Fruit fly (Drosophila melanogaster) whole organism, pupa: ENCODE results near the gene ND-51.
A peak's percentile ranks its signal among the peaks of the same experiment; 100 is the strongest.

Experiments used
- CG12605 ChIP-seq: fragments of 200-800 bp; sonication (Bioruptor generic); IDR thresholded peaks from 2 replicates; pipeline ENCODE4 v1.3.6; 2022; ENCODE audit warnings: missing biosample characterization, missing genetic modification characterization
- CG13204 ChIP-seq: fragments of 200-800 bp; sonication (Bioruptor generic); optimal IDR thresholded peaks from 2 replicates; lab custom pipeline; 2018; ENCODE audit warnings: missing biosample characterization, mild to moderate bottlenecking, missing genetic modification characterization, moderate library complexity
- CG14655 ChIP-seq: fragments of 200-800 bp; sonication (Bioruptor generic); optimal IDR thresholded peaks from 3 replicates; lab custom pipeline; 2017; ENCODE audit warnings: mild to moderate bottlenecking, missing biosample characterization, missing genetic modification reagents, missing genetic modification characterization
- CG4496 ChIP-seq: fragments of 200-800 bp; sonication (Bioruptor generic); IDR thresholded peaks from 3 replicates; pipeline ENCODE4 v1.3.6; 2022; ENCODE audit warnings: missing biosample characterization, missing genetic modification characterization
- CG8159 ChIP-seq: fragments of 200-800 bp; sonication (Bioruptor generic); optimal IDR thresholded peaks from 3 replicates; lab custom pipeline; 2018; ENCODE audit warnings: missing biosample characterization, mild to moderate bottlenecking, missing genetic modification characterization, moderate library complexity
- CG8301 ChIP-seq: fragments of 200-800 bp; sonication (Bioruptor generic); optimal IDR thresholded peaks from 2 replicates; lab custom pipeline; 2018; ENCODE audit warnings: missing biosample characterization, mild to moderate bottlenecking, missing genetic modification characterization
- CG9948 ChIP-seq: fragments of 200-800 bp; sonication (Bioruptor generic); optimal IDR thresholded peaks from 2 replicates; lab custom pipeline; 2018; ENCODE audit warnings: missing biosample characterization, mild to moderate bottlenecking, missing genetic modification characterization, moderate library complexity
- D1 ChIP-seq: fragments of 200-800 bp; sonication (Bioruptor generic); optimal IDR thresholded peaks from 2 replicates; lab custom pipeline; 2018; ENCODE audit warnings: missing biosample characterization, mild to moderate bottlenecking, missing genetic modification characterization, moderate library complexity
- EcR ChIP-seq: fragments of 200-800 bp; sonication (Bioruptor generic); optimal IDR thresholded peaks from 3 replicates; lab custom pipeline; 2019; ENCODE audit warnings: missing biosample characterization, missing genetic modification characterization, mild to moderate bottlenecking, moderate library complexity, missing genetic modification reagents
- Ets98B ChIP-seq: fragments of 200-800 bp; sonication (Bioruptor generic); IDR thresholded peaks from 2 replicates; pipeline ENCODE4 v1.3.6; 2022; ENCODE audit warnings: missing biosample characterization, missing genetic modification characterization
- Snoo ChIP-seq: fragments of 200-800 bp; sonication (Bioruptor generic); optimal IDR thresholded peaks from 3 replicates; lab custom pipeline; 2017; ENCODE audit warnings: missing biosample characterization, mild to moderate bottlenecking, missing genetic modification characterization, inconsistent platforms
- gl ChIP-seq: fragments of 200-800 bp; sonication (Bioruptor generic); optimal IDR thresholded peaks from 2 replicates; lab custom pipeline; 2018; ENCODE audit warnings: missing biosample characterization, mild to moderate bottlenecking, missing genetic modification characterization
- rn ChIP-seq: fragments of 200-800 bp; sonication (Bioruptor generic); IDR thresholded peaks from 2 replicates; pipeline ENCODE4 v1.3.6; 2022; ENCODE audit warnings: missing biosample characterization, missing genetic modification characterization

- TF ChIP-seq EcR, result no peak
- TF ChIP-seq CG4496 (GFP tag; lab: Robert Waterston, UW), result no peak
- no peak for TF ChIP-seq gl
- TF ChIP-seq Snoo (tag; lab: Kevin White, UChicago), result no peak
- TF ChIP-seq CG13204 (GFP tag; lab: Kevin White, UChicago), result no peak
- no peak for TF ChIP-seq D1 (tag; lab: Kevin White, UChicago)
- no peak for TF ChIP-seq CG14655 (GFP tag; lab: Kevin White, UChicago)
- no peak for TF ChIP-seq CG8159 (tag; lab: Kevin White, UChicago)
- peak; percentile 40; the same call in 1 of the 2 replicates for TF ChIP-seq CG12605 (GFP tag; lab: Robert Waterston, UW)
- no peak for TF ChIP-seq CG9948 (tag; lab: Kevin White, UChicago)
- TF ChIP-seq Ets98B (GFP tag; lab: Robert Waterston, UW), result no peak
- TF ChIP-seq CG8301, result no peak
- TF ChIP-seq rn (GFP tag; lab: Robert Waterston, UW), result no peak
These were observed 28.2 kb downstream of the ND-51 start, which contains the start of gene CG9109 for dm6 chr2L:6034344-6034743.
